Fruit fly (Drosophila melanogaster) whole organism, embryonic: ENCODE measurements around the gene CG10959.

Experiments
- CG10321 ChIP-seq: fragments of 200-800 bp; sonication (Bioruptor generic); IDR thresholded peaks from 2 replicates; pipeline ENCODE4 v1.3.6; 2022; ENCODE audit warnings: missing biosample characterization, missing genetic modification characterization
- CG11695 ChIP-seq: fragments of 200-800 bp; sonication (Bioruptor generic); IDR thresholded peaks from 3 replicates; pipeline ENCODE4 v1.3.6; 2022; ENCODE audit warnings: missing biosample characterization, missing genetic modification characterization
- CG11723 ChIP-seq: fragments of 200-800 bp; sonication (Bioruptor generic); optimal IDR thresholded peaks from 2 replicates; lab custom pipeline; 2017; ENCODE audit warnings: missing biosample characterization, mild to moderate bottlenecking, missing genetic modification characterization
- CG12219 ChIP-seq: fragments of 200-800 bp; sonication (Bioruptor generic); optimal IDR thresholded peaks from 3 replicates; lab custom pipeline; 2018; ENCODE audit warnings: missing biosample characterization, mild to moderate bottlenecking, missing genetic modification characterization
- CG1233 ChIP-seq: fragments of 200-800 bp; sonication (Bioruptor generic); optimal IDR thresholded peaks from 4 replicates; lab custom pipeline; 2018; ENCODE audit warnings: missing biosample characterization, mild to moderate bottlenecking, missing genetic modification characterization
- CG14667 ChIP-seq: fragments of 200-800 bp; sonication (Bioruptor generic); IDR thresholded peaks from 2 replicates; pipeline ENCODE4 v1.3.6; 2022; ENCODE audit warnings: missing biosample characterization, missing genetic modification characterization
- CG17359 ChIP-seq: fragments of 200-800 bp; sonication (Bioruptor generic); optimal IDR thresholded peaks from 3 replicates; lab custom pipeline; 2018; ENCODE audit warnings: missing biosample characterization, mild to moderate bottlenecking, missing genetic modification characterization, moderate library complexity
- CG18262 ChIP-seq: fragments of 200-800 bp; optimal IDR thresholded peaks from 3 replicates; lab custom pipeline; 2019; ENCODE audit warnings: missing biosample characterization, mild to moderate bottlenecking, missing genetic modification characterization, moderate library complexity
- CG1832 ChIP-seq: fragments of 200-800 bp; sonication (Bioruptor generic); optimal IDR thresholded peaks from 2 replicates; lab custom pipeline; 2017; ENCODE audit warnings: missing biosample characterization, mild to moderate bottlenecking, missing genetic modification characterization, inconsistent platforms
- CG31224 ChIP-seq: fragments of 200-800 bp; sonication (Bioruptor generic); IDR thresholded peaks from 2 replicates; pipeline ENCODE4 v1.3.6; 2022; ENCODE audit warnings: missing biosample characterization, missing genetic modification characterization
- CG32767 ChIP-seq: fragments of 200-800 bp; sonication (Bioruptor generic); IDR thresholded peaks from 2 replicates; pipeline ENCODE4 v1.3.6; 2022; ENCODE audit warnings: missing biosample characterization, missing genetic modification characterization
- CG34376 ChIP-seq: fragments of 200-800 bp; sonication (Bioruptor generic); optimal IDR thresholded peaks from 2 replicates; lab custom pipeline; 2018; ENCODE audit warnings: missing biosample characterization, mild to moderate bottlenecking, missing genetic modification characterization
- CG3995 ChIP-seq: fragments of 200-800 bp; sonication (Bioruptor generic); optimal IDR thresholded peaks from 3 replicates; lab custom pipeline; 2016; ENCODE audit warnings: missing biosample characterization, missing genetic modification characterization
- CG42726 ChIP-seq: fragments of 200-800 bp; sonication (Bioruptor generic); IDR thresholded peaks from 2 replicates; pipeline ENCODE4 v1.3.6; 2022; ENCODE audit warnings: missing biosample characterization, missing genetic modification characterization; ENCODE audit not compliant: partially characterized antibody
- CG4404 ChIP-seq: fragments of 200-800 bp; sonication (Bioruptor generic); IDR thresholded peaks from 2 replicates; pipeline ENCODE4 v1.3.6; 2022; ENCODE audit warnings: missing biosample characterization, missing genetic modification characterization
- CG4707 ChIP-seq: fragments of 200-800 bp; sonication (Bioruptor generic); optimal IDR thresholded peaks from 2 replicates; lab custom pipeline; 2018; ENCODE audit warnings: missing biosample characterization, mild to moderate bottlenecking, missing genetic modification characterization, moderate library complexity
- CG7786 ChIP-seq: fragments of 200-800 bp; sonication (Bioruptor generic); optimal IDR thresholded peaks from 2 replicates; lab custom pipeline; 2016; ENCODE audit warnings: missing biosample characterization, missing genetic modification characterization
- CG8290 ChIP-seq, 3 experiments: fragments of 200-800 bp; sonication (Bioruptor generic); optimal IDR thresholded peaks; 2 replicates each; lab custom pipeline; 2016 to 2019; ENCODE audit warnings: missing biosample characterization in 3 of 3, missing genetic modification characterization in 3 of 3, mild to moderate bottlenecking in 2 of 3, moderate library complexity in 1 of 3
- CHES-1-like ChIP-seq: fragments of 200-800 bp; sonication (Bioruptor generic); optimal IDR thresholded peaks from 2 replicates; lab custom pipeline; 2016; ENCODE audit warnings: missing biosample characterization, missing genetic modification characterization
- CoRest ChIP-seq: fragments of 200-800 bp; sonication (Bioruptor generic); optimal IDR thresholded peaks from 3 replicates; lab custom pipeline; 2018; ENCODE audit warnings: missing biosample characterization, mild to moderate bottlenecking, missing genetic modification characterization, moderate library complexity
- Lhr ChIP-seq: fragments of 200-800 bp; sonication (Bioruptor generic); optimal IDR thresholded peaks from 3 replicates; lab custom pipeline; 2017; ENCODE audit warnings: mild to moderate bottlenecking, missing biosample characterization, missing genetic modification reagents, missing genetic modification characterization
- Med ChIP-seq: fragments of 200-800 bp; sonication (Bioruptor generic); peaks from one replicate; lab custom pipeline; 2016; ENCODE audit warnings: missing biosample characterization, missing genetic modification characterization, mild to moderate bottlenecking, inconsistent platforms, moderate library complexity
- Nf-YC ChIP-seq: fragments of 200-800 bp; optimal IDR thresholded peaks from 3 replicates; lab custom pipeline; 2019; ENCODE audit warnings: missing biosample characterization, mild to moderate bottlenecking, missing genetic modification characterization, moderate library complexity
- PHDP ChIP-seq: fragments of 200-800 bp; sonication (Bioruptor generic); optimal IDR thresholded peaks from 3 replicates; lab custom pipeline; 2018; ENCODE audit warnings: missing biosample characterization, mild to moderate bottlenecking, missing genetic modification characterization, moderate library complexity
- Six4 ChIP-seq: fragments of 200-800 bp; sonication (Bioruptor generic); optimal IDR thresholded peaks from 2 replicates; lab custom pipeline; 2016; ENCODE audit warnings: missing biosample characterization, missing genetic modification characterization
- Spps ChIP-seq: fragments of 200-800 bp; sonication (Bioruptor generic); optimal IDR thresholded peaks from 2 replicates; lab custom pipeline; 2018; ENCODE audit warnings: missing biosample characterization, mild to moderate bottlenecking, missing genetic modification characterization
- Usf ChIP-seq: fragments of 200-800 bp; sonication (Bioruptor generic); optimal IDR thresholded peaks from 2 replicates; lab custom pipeline; 2017; ENCODE audit warnings: missing genotype, missing biosample characterization, missing genetic modification characterization
- bigmax ChIP-seq: fragments of 200-800 bp; sonication (Bioruptor generic); optimal IDR thresholded peaks from 2 replicates; lab custom pipeline; 2018; ENCODE audit warnings: missing biosample characterization, mild to moderate bottlenecking, missing genetic modification characterization
- cas ChIP-seq: fragments of 200-800 bp; sonication (Bioruptor generic); IDR thresholded peaks from 2 replicates; pipeline ENCODE4 v1.3.6; 2022; ENCODE audit warnings: missing biosample characterization, missing genetic modification characterization
- chm ChIP-seq: fragments of 200-800 bp; sonication (Bioruptor generic); IDR thresholded peaks from 2 replicates; pipeline ENCODE4 v1.3.6; 2022; ENCODE audit warnings: missing biosample characterization, missing genetic modification characterization
- danr ChIP-seq: fragments of 200-800 bp; sonication (Bioruptor generic); IDR thresholded peaks from 2 replicates; pipeline ENCODE4 v1.3.6; 2022; ENCODE audit warnings: missing biosample characterization, missing genetic modification characterization
- dati ChIP-seq: fragments of 200-800 bp; sonication (Bioruptor generic); IDR thresholded peaks from 2 replicates; pipeline ENCODE4 v1.3.6; 2022; ENCODE audit warnings: missing biosample characterization, missing genetic modification characterization
- eyg ChIP-seq: fragments of 200-800 bp; sonication (Bioruptor generic); optimal IDR thresholded peaks from 3 replicates; lab custom pipeline; 2016; ENCODE audit warnings: missing biosample characterization, missing genetic modification characterization
- gce ChIP-seq: fragments of 200-800 bp; sonication (Bioruptor generic); IDR thresholded peaks from 3 replicates; pipeline ENCODE4 v1.3.6; 2022; ENCODE audit warnings: missing biosample characterization, missing genetic modification characterization
- hb ChIP-seq: fragments of 200-800 bp; sonication (Bioruptor generic); IDR thresholded peaks from 3 replicates; pipeline ENCODE4 v1.3.6; 2022; ENCODE audit warnings: missing biosample characterization, missing genetic modification characterization; ENCODE audit not compliant: partially characterized antibody
- hbn ChIP-seq: fragments of 200-800 bp; sonication (Bioruptor generic); IDR thresholded peaks from 2 replicates; pipeline ENCODE4 v1.3.6; 2022; ENCODE audit warnings: missing biosample characterization, missing genetic modification characterization; ENCODE audit not compliant: partially characterized antibody
- inv ChIP-seq: fragments of 200-800 bp; sonication (Bioruptor generic); IDR thresholded peaks from 2 replicates; pipeline ENCODE4 v1.3.6; 2022; ENCODE audit warnings: missing biosample characterization, missing genetic modification characterization; ENCODE audit not compliant: partially characterized antibody
- kah ChIP-seq: fragments of 200-800 bp; sonication (Bioruptor generic); optimal IDR thresholded peaks from 2 replicates; lab custom pipeline; 2018; ENCODE audit warnings: missing biosample characterization, mild to moderate bottlenecking, missing genetic modification characterization
- lmd ChIP-seq: fragments of 200-800 bp; sonication (Bioruptor generic); IDR thresholded peaks from 2 replicates; pipeline ENCODE4 v1.3.6; 2022; ENCODE audit warnings: missing biosample characterization, missing genetic modification characterization
- org-1 ChIP-seq: fragments of 200-800 bp; sonication (Bioruptor generic); optimal IDR thresholded peaks from 2 replicates; lab custom pipeline; 2017; ENCODE audit warnings: missing biosample characterization, missing genetic modification characterization
- peb ChIP-seq: fragments of 200-800 bp; sonication (Bioruptor generic); IDR thresholded peaks from 2 replicates; pipeline ENCODE4 v1.3.6; 2022; ENCODE audit warnings: missing biosample characterization, missing genetic modification characterization
- pnt ChIP-seq: fragments of 200-800 bp; sonication (Bioruptor generic); optimal IDR thresholded peaks from 3 replicates; lab custom pipeline; 2016; ENCODE audit warnings: missing biosample characterization, missing genetic modification characterization
- pum ChIP-seq: fragments of 200-800 bp; sonication (Bioruptor generic); optimal IDR thresholded peaks from 2 replicates; lab custom pipeline; 2016; ENCODE audit warnings: missing biosample characterization, missing genetic modification characterization
- run ChIP-seq: fragments of 200-800 bp; sonication (Bioruptor generic); optimal IDR thresholded peaks from 3 replicates; lab custom pipeline; 2018; ENCODE audit warnings: missing biosample characterization, mild to moderate bottlenecking, missing genetic modification characterization
- sima ChIP-seq: fragments of 200-800 bp; sonication (Bioruptor generic); optimal IDR thresholded peaks from 2 replicates; lab custom pipeline; 2016; ENCODE audit warnings: missing biosample characterization, missing genetic modification characterization
- trh ChIP-seq: fragments of 200-800 bp; sonication (Bioruptor generic); optimal IDR thresholded peaks from 2 replicates; lab custom pipeline; 2016; ENCODE audit warnings: missing biosample characterization, missing genetic modification characterization
- wdn ChIP-seq: fragments of 200-800 bp; sonication (Bioruptor generic); IDR thresholded peaks from 2 replicates; pipeline ENCODE4 v1.3.6; 2022; ENCODE audit warnings: missing biosample characterization, missing genetic modification characterization
- wek ChIP-seq: fragments of 200-800 bp; sonication (Bioruptor generic); optimal IDR thresholded peaks from 3 replicates; lab custom pipeline; 2018; ENCODE audit warnings: missing biosample characterization, mild to moderate bottlenecking, missing genetic modification characterization, moderate library complexity

The CG10959 gene

dm6 chrX:8114476-8115342, 33.9 kb upstream of the CG10959 start (continued):
- TF ChIP-seq Six4 (no peak), inv (GFP tag; lab: Robert Waterston, UW) (no peak), hbn (GFP tag; lab: Robert Waterston, UW) (no peak), eyg (GFP tag; lab: Kevin White, UChicago) (peak; percentile 7), CG11723 (GFP tag; lab: Kevin White, UChicago) (peak; percentile 28), CG1832 (GFP tag; lab: Kevin White, UChicago) (no peak), CG11695 (GFP tag; lab: Robert Waterston, UW) (peak; percentile 88), CG12219 (GFP tag; lab: Kevin White, UChicago) (peak; percentile 53), trh (no peak), Lhr (GFP tag; lab: Kevin White, UChicago) (no peak), org-1 (GFP tag; lab: Kevin White, UChicago) (peak; percentile 58), Med (GFP tag; lab: Kevin White, UChicago) (peak; percentile 86), CG18262 (peak; percentile 55), kah (GFP tag; lab: Kevin White, UChicago) (peak; percentile 9), CG34376 (GFP tag; lab: Kevin White, UChicago) (peak; percentile 67), CG32767 (0 out of 2 replicates have a peak, but pooled peaks have one; percentile 45), hb (GFP tag; lab: Robert Waterston, UW) (no peak), CG31224 (GFP tag; lab: Robert Waterston, UW) (peak; percentile 62), run (peak; percentile 42), dati (GFP tag; lab: Robert Waterston, UW) (no peak), CHES-1-like (GFP tag; lab: Kevin White, UChicago) (peak; percentile 31), Usf (GFP tag; lab: Kevin White, UChicago) (no peak), Spps (tag; lab: Kevin White, UChicago) (no peak), CG1233 (GFP tag; lab: Kevin White, UChicago) (peak; percentile 49), danr (peak; percentile 37; the same call in 1 of the 2 replicates), CG14667 (GFP tag; lab: Robert Waterston, UW) (no peak), pnt (no peak), chm (GFP tag; lab: Robert Waterston, UW) (peak; percentile 24; the same call in 1 of the 2 replicates), CG42726 (GFP tag; lab: Robert Waterston, UW) (no peak), Nf-YC (peak; percentile 61), sima (GFP tag; lab: Kevin White, UChicago) (peak; percentile 6), CG3995 (GFP tag; lab: Kevin White, UChicago) (no peak), CG8290 (GFP tag; optimal IDR thresholded peaks at IDR 0.05; lab: Kevin White, UChicago) (no peak), CG8290 (tag; optimal IDR thresholded peaks at IDR 0.05; lab: Kevin White, UChicago) (peak in 1 of 2 experiments; percentile 59), pum (GFP tag; lab: Kevin White, UChicago) (peak; percentile 15), CG7786 (GFP tag; lab: Kevin White, UChicago) (peak; percentile 65), CoRest (tag; lab: Kevin White, UChicago) (peak; percentile 73), peb (GFP tag; lab: Robert Waterston, UW) (0 out of 2 replicates have a peak, but pooled peaks have one; percentile 18), PHDP (tag; lab: Kevin White, UChicago) (peak; percentile 75), lmd (GFP tag; lab: Robert Waterston, UW) (peak; percentile 67), CG17359 (peak; percentile 62), wek (GFP tag; lab: Kevin White, UChicago) (no peak), cas (GFP tag; lab: Robert Waterston, UW) (no peak), bigmax (no peak), CG4404 (no peak), wdn (no peak), CG4707 (GFP tag; lab: Kevin White, UChicago) (no peak), gce (GFP tag; lab: Robert Waterston, UW) (peak; percentile 53; the same call in 1 of the 3 replicates), CG10321 (GFP tag; lab: Robert Waterston, UW) (no peak)
